Worm (Caenorhabditis elegans): ENCODE results near the gene sec-3.
A peak's percentile ranks its signal among the peaks of the same experiment; 100 is the strongest.

The sec-3 gene

DNA sequence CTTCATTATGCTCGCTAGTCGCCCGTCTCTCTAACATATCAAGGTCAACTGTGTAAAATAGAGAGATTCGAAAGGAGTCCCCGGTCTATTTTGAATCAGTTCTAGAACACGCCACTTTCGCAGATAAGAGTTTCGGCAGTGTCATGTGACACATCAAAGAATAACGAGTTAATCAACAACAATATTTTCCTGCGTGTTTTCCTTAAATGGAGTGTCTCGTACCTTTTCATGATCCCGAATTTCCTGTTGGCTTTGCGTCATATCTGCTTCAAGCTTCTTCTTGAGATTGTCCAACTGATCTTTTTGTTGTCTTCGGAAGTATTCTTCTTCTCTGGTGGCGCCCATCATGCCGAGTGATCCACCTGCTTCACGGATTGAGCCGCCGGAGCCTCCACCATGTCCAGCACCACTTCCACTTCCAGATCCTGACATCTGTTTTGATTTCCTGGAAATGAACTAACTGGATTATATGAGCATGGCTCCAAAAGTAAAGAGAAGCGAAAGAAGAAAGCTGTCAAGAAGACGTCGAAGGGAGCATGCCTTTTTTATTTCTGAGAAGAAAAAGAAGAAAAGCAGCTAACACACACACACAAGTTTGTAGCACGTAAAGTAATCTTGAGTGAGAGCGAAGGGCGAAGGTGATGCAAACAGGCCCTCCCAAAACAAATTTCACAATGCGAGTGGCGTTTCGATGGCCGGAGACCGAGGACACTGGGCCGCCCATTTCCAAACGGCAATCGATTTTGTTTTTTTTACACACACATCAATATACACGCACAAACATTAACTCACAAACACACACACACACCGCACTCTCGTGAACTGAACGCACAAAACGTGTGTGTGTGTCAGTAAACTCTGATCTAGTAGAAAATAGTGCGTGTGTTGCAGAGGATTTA, 15.7 kb upstream of the sec-3 start (continued):
- TF ChIP-seq swsn-7 (tag; optimal IDR thresholded peaks at IDR 0.05) = no peak
- peak; percentile 72 for TF ChIP-seq nhr-90 (tag; optimal IDR thresholded peaks at IDR 0.05; ENCODE audit: poor library complexity)
- peak in 5 of 6 experiments; percentile 59 to 88 (median 74) for TF ChIP-seq elt-3 (tag; optimal IDR thresholded peaks at IDR 0.05)

DNA sequence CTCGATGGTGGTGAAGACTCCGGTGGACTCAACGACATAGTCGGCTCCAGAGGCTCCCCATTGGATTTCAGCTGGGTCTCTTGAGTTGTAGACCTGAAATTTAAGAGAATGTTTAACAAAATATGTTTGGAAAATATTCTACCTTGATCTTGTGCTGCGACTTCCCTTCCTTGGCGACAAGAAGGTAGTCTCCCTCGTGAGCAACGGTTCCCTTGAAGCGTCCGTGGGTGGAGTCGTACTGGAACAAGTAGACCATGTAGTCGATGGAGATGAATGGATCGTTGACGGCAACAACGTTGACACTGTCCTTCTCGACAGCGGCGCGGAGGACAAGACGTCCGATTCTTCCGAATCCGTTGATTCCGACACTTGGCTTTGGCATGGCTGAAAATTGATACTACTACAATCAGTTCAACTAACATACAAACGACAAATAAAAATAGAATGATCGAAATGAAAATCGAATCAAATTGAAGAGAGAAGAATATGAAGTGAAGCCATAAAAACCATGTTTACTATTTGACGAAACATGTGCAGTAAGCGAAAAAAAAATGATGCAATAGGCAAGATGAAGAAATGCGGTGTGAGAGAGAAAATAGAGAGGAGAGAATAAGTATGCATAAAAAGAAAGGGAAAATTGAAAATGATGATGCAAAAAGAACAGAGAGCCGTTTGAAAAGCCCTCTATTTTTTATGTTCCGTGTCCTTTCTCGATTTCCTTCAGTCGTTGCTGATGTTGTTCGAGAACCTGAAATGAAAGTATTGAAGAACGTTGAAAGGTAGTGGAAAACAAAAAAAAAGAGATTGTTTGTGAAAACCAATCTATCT, 14.9 kb upstream of the sec-3 start, which contains the start of gene gpd-2:
Gene gpd-2, minus strand, starts transcription at position 384 of the 828 bp plus-strand sequence.
- peak in 1 of 3 experiments; percentile 9 for TF ChIP-seq ceh-82 (tag; optimal IDR thresholded peaks at IDR 0.05)
- no peak for TF ChIP-seq ceh-90 (tag; optimal IDR thresholded peaks at IDR 0.05)
- no peak for TF ChIP-seq rnt-1 (tag; optimal IDR thresholded peaks at IDR 0.05)
- no peak for TF ChIP-seq ama-1 (optimal IDR thresholded peaks at IDR 0.05)
- no peak for TF ChIP-seq fos-1 (tag; optimal IDR thresholded peaks at IDR 0.05)
- TF ChIP-seq zag-1 (tag; optimal IDR thresholded peaks at IDR 0.05) = no peak
- no peak for TF ChIP-seq elt-3 (tag; optimal IDR thresholded peaks at IDR 0.05)
- TF ChIP-seq hlh-17 (GFP tag; optimal IDR thresholded peaks at IDR 0.05; ENCODE audit: borderline replicate concordance) = no peak
- TF ChIP-seq Y116A8C.19 (tag; optimal IDR thresholded peaks at IDR 0.05; ENCODE audit: borderline replicate concordance) = no peak
- TF ChIP-seq mab-9 (GFP tag; IDR thresholded peaks at IDR 0.05) = no peak
- TF ChIP-seq isw-1 (GFP tag; IDR thresholded peaks at IDR 0.05) = no peak
- TF ChIP-seq grh-1 (GFP tag; IDR thresholded peaks at IDR 0.05) = 0 out of 2 replicates have a peak, but pooled peaks have one; percentile 10
- no peak for TF ChIP-seq nhr-84 (tag; optimal IDR thresholded peaks at IDR 0.05)
- no peak for TF ChIP-seq fkh-10 (GFP tag; optimal IDR thresholded peaks at IDR 0.05)
- TF ChIP-seq efl-1 (optimal IDR thresholded peaks at IDR 0.05) = no peak
- peak in 1 of 2 experiments; percentile 90 for TF ChIP-seq efl-1 (GFP tag; optimal IDR thresholded peaks at IDR 0.05 in 1 of 2)
- TF ChIP-seq dsc-1 (tag; optimal IDR thresholded peaks at IDR 0.05) = no peak
- peak; percentile 21 for TF ChIP-seq ztf-4 (tag; optimal IDR thresholded peaks at IDR 0.05)
- TF ChIP-seq nhr-85 (tag) = peak; percentile 37
- peak; percentile 14 for TF ChIP-seq blmp-1 (tag; optimal IDR thresholded peaks at IDR 0.05)
- no peak for TF ChIP-seq unc-98 (GFP tag; IDR thresholded peaks at IDR 0.05)
- no peak for TF ChIP-seq pqm-1 (tag; optimal IDR thresholded peaks at IDR 0.05)
- TF ChIP-seq snu-23 (GFP tag; optimal IDR thresholded peaks at IDR 0.05) = no peak
- peak; percentile 44 for TF ChIP-seq mep-1 (tag; optimal IDR thresholded peaks at IDR 0.05)
- TF ChIP-seq C04F5.9 (tag; optimal IDR thresholded peaks at IDR 0.05) = no peak

DNA sequence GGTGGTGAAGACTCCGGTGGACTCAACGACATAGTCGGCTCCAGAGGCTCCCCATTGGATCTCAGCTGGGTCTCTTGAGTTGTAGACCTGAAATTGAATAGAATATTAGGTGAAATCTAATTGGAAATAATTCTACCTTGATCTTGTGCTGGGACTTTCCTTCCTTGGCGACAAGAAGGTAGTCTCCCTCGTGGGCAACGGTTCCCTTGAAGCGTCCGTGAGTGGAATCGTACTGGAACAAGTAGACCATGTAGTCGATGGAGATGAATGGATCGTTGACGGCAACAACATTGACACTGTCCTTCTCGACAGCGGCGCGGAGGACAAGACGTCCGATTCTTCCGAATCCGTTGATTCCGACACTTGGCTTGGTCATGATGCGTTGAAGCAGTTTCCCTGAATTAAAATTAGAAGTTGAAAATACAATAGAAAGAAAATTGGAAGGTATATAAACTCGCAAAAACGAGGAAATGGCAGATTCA, 13.3 kb upstream of the sec-3 start, which contains the start of gene gpd-3:
Gene gpd-3, minus strand, starts transcription at position 396 of the 482 bp plus-strand sequence.
- TF ChIP-seq egl-27 (tag; optimal IDR thresholded peaks at IDR 0.05) (no peak), unc-86 (tag; optimal IDR thresholded peaks at IDR 0.05) (no peak), snu-23 (GFP tag; optimal IDR thresholded peaks at IDR 0.05) (peak; percentile 10), aha-1 (tag; optimal IDR thresholded peaks at IDR 0.05) (no peak), dsc-1 (tag; optimal IDR thresholded peaks at IDR 0.05) (no peak), nhr-11 (tag; optimal IDR thresholded peaks at IDR 0.05) (no peak), efl-1 (optimal IDR thresholded peaks at IDR 0.05) (no peak), efl-1 (GFP tag; optimal IDR thresholded peaks at IDR 0.05 in 1 of 2) (no peak), ceh-82 (tag; optimal IDR thresholded peaks at IDR 0.05) (no peak), egl-13 (tag; optimal IDR thresholded peaks at IDR 0.05) (no peak), skn-1 (tag; optimal IDR thresholded peaks at IDR 0.05) (no peak), blmp-1 (tag; optimal IDR thresholded peaks at IDR 0.05) (no peak), hlh-4 (tag; optimal IDR thresholded peaks at IDR 0.05) (no peak), nhr-90 (tag; optimal IDR thresholded peaks at IDR 0.05; ENCODE audit: poor library complexity) (peak; percentile 50), zip-4 (GFP tag; optimal IDR thresholded peaks at IDR 0.05) (no peak), zag-1 (tag; optimal IDR thresholded peaks at IDR 0.05) (no peak), lin-13 (GFP tag; optimal IDR thresholded peaks at IDR 0.05) (no peak), mab-9 (GFP tag; IDR thresholded peaks at IDR 0.05) (no peak), pqm-1 (tag; optimal IDR thresholded peaks at IDR 0.05) (no peak), pax-3 (tag; optimal IDR thresholded peaks at IDR 0.05) (no peak), tlp-1 (tag; optimal IDR thresholded peaks at IDR 0.05) (no peak), fkh-4 (tag; optimal IDR thresholded peaks at IDR 0.05; ENCODE audit: borderline replicate concordance) (no peak), fkh-8 (tag; optimal IDR thresholded peaks at IDR 0.05) (no peak), F16B12.6 (tag; optimal IDR thresholded peaks at IDR 0.05) (no peak), jun-1 (tag; optimal IDR thresholded peaks at IDR 0.05) (no peak), alr-1 (tag; optimal IDR thresholded peaks at IDR 0.05; ENCODE audit: borderline replicate concordance) (no peak), pag-3 (tag; optimal IDR thresholded peaks at IDR 0.05; ENCODE audit: borderline replicate concordance, insufficient read depth) (no peak), C04F5.9 (tag; optimal IDR thresholded peaks at IDR 0.05) (no peak)
